Worm (Caenorhabditis elegans): ENCODE results near the gene R05H10.1.

The R05H10.1 gene

ce11 chrII:14819258-14819985, 32.2 kb upstream of the R05H10.1 start (continued):
- TF ChIP-seq lsy-2 (tag; optimal IDR thresholded peaks at IDR 0.05) (peak in 1 of 2 experiments; percentile 1), nhr-77 (tag; optimal IDR thresholded peaks at IDR 0.05) (peak; percentile 53), hlh-11 (tag; optimal IDR thresholded peaks at IDR 0.05) (no peak), nhr-237 (tag; optimal IDR thresholded peaks at IDR 0.05) (no peak), Y5F2A.4 (GFP tag; optimal IDR thresholded peaks at IDR 0.05) (no peak), hlh-30 (tag; optimal IDR thresholded peaks at IDR 0.05; ENCODE audit: insufficient read depth) (peak; percentile 15), cey-2 (tag; optimal IDR thresholded peaks at IDR 0.05; ENCODE audit: borderline replicate concordance, insufficient read depth) (no peak), daf-19 (GFP tag; conservative IDR thresholded peaks at IDR 0.05) (no peak), daf-16 (GFP tag; optimal IDR thresholded peaks at IDR 0.05) (no peak), daf-16 (tag; optimal IDR thresholded peaks at IDR 0.05) (peak; percentile 27), spr-1 (tag; optimal IDR thresholded peaks at IDR 0.05) (no peak)

ce11 chrII:14820460-14820859, 31.2 kb upstream of the R05H10.1 start:
- TF ChIP-seq saeg-2 (GFP tag; IDR thresholded peaks at IDR 0.05) (no peak), php-3 (GFP tag; IDR thresholded peaks at IDR 0.05) (no peak), aha-1 (tag) (peak; percentile 63), nhr-102 (tag; optimal IDR thresholded peaks at IDR 0.05) (no peak), nhr-42 (GFP tag; IDR thresholded peaks at IDR 0.05) (no peak), ctbp-1 (GFP tag; IDR thresholded peaks at IDR 0.05) (no peak), daf-19 (GFP tag; conservative IDR thresholded peaks at IDR 0.05) (no peak), zip-2 (tag; optimal IDR thresholded peaks at IDR 0.05) (no peak), pha-4 (GFP tag; IDR thresholded peaks at IDR 0.05) (no peak), pha-4 (tag; optimal IDR thresholded peaks at IDR 0.05) (peak; percentile 60), dmd-6 (GFP tag; IDR thresholded peaks at IDR 0.05) (peak; percentile 40; the same call in 1 of the 2 replicates), lin-38 (GFP tag; IDR thresholded peaks at IDR 0.05) (no peak), pqm-1 (tag; optimal IDR thresholded peaks at IDR 0.05) (no peak), dve-1 (tag; optimal IDR thresholded peaks at IDR 0.05; ENCODE audit: insufficient read depth) (peak; percentile 8), ces-1 (GFP tag; optimal IDR thresholded peaks at IDR 0.05) (no peak), spr-3 (GFP tag; optimal IDR thresholded peaks at IDR 0.05) (no peak), nhr-28 (tag; optimal IDR thresholded peaks at IDR 0.05) (peak; percentile 28), ceh-20 (GFP tag; IDR thresholded peaks at IDR 0.05) (no peak), ZK546.5 (tag; optimal IDR thresholded peaks at IDR 0.05) (no peak), nhr-11 (tag; optimal IDR thresholded peaks at IDR 0.05) (no peak), vab-7 (GFP tag; IDR thresholded peaks at IDR 0.05) (no peak), nhr-77 (tag; optimal IDR thresholded peaks at IDR 0.05) (peak; percentile 24), ceh-82 (tag; optimal IDR thresholded peaks at IDR 0.05) (no peak), dmd-8 (GFP tag; IDR thresholded peaks at IDR 0.05) (no peak), lin-13 (GFP tag; optimal IDR thresholded peaks at IDR 0.05) (no peak), nhr-48 (tag; optimal IDR thresholded peaks at IDR 0.05) (no peak), Y5F2A.4 (GFP tag; optimal IDR thresholded peaks at IDR 0.05) (no peak), Y48G9A.11 (GFP tag; IDR thresholded peaks at IDR 0.05) (no peak), hlh-11 (tag; optimal IDR thresholded peaks at IDR 0.05) (no peak), rbr-2 (tag; optimal IDR thresholded peaks at IDR 0.05) (no peak), lin-15B (tag; optimal IDR thresholded peaks at IDR 0.05) (no peak), hlh-30 (tag; optimal IDR thresholded peaks at IDR 0.05; ENCODE audit: insufficient read depth) (peak; percentile 1), attf-4 (tag; optimal IDR thresholded peaks at IDR 0.05) (no peak), R02D3.7 (tag; optimal IDR thresholded peaks at IDR 0.05) (no peak), skn-1 (tag; optimal IDR thresholded peaks at IDR 0.05) (no peak), fos-1 (tag; optimal IDR thresholded peaks at IDR 0.05) (no peak)
